Fruit fly (Drosophila melanogaster) whole organism, adult: ENCODE results near the gene Pop4.

ENCODE experiments used
- CG12768 ChIP-seq: fragments of 200-800 bp; sonication (Bioruptor generic); optimal IDR thresholded peaks from 2 replicates; lab custom pipeline; 2017; ENCODE audit warnings: missing biosample characterization, missing genetic modification characterization, mild to moderate bottlenecking, moderate library complexity, missing genetic modification reagents
- CG1620 ChIP-seq: fragments of 200-800 bp; sonication (Bioruptor generic); optimal IDR thresholded peaks from 2 replicates; lab custom pipeline; 2016; ENCODE audit warnings: missing biosample characterization, missing genetic modification characterization
- CG7101 ChIP-seq: fragments of 200-800 bp; sonication (Bioruptor generic); optimal IDR thresholded peaks from 2 replicates; lab custom pipeline; 2018; ENCODE audit warnings: missing biosample characterization, mild to moderate bottlenecking, missing genetic modification characterization, moderate library complexity
- Hr96 ChIP-seq: fragments of 200-800 bp; sonication (Bioruptor generic); optimal IDR thresholded peaks from 2 replicates; lab custom pipeline; 2016; ENCODE audit warnings: missing biosample characterization, missing genetic modification characterization
- cic ChIP-seq: fragments of 200-800 bp; sonication (Bioruptor generic); optimal IDR thresholded peaks from 2 replicates; lab custom pipeline; 2017; ENCODE audit warnings: missing biosample characterization, mild to moderate bottlenecking, missing genetic modification characterization, moderate library complexity
- toe ChIP-seq: fragments of 200-800 bp; sonication (Bioruptor generic); optimal IDR thresholded peaks from 2 replicates; lab custom pipeline; 2016; ENCODE audit warnings: missing biosample characterization, missing genetic modification characterization

- TF ChIP-seq CG1620 (GFP tag; lab: Kevin White, UChicago) (no peak), CG12768 (GFP tag; lab: Kevin White, UChicago) (no peak), Hr96 (no peak), toe (GFP tag; lab: Kevin White, UChicago) (no peak), CG7101 (tag; lab: Kevin White, UChicago) (no peak), cic (no peak)
These were observed 19.8 kb downstream of the Pop4 start for dm6 chr3L:7958590-7959180.
